Fruit fly (Drosophila melanogaster) whole organism, embryonic: ENCODE measurements around the gene Prx4.

Experiments
- Atf-2 ChIP-seq: fragments of 200-800 bp; sonication (Bioruptor generic); optimal IDR thresholded peaks from 2 replicates; lab custom pipeline; 2016; ENCODE audit warnings: missing biosample characterization, missing genetic modification characterization
- Awh ChIP-seq: fragments of 200-800 bp; sonication (Bioruptor generic); IDR thresholded peaks from 2 replicates; pipeline ENCODE4, ENCODE4 v1.3.6; 2022; ENCODE audit warnings: missing biosample characterization, missing genetic modification characterization
- CG12219 ChIP-seq: fragments of 200-800 bp; sonication (Bioruptor generic); optimal IDR thresholded peaks from 3 replicates; lab custom pipeline; 2018; ENCODE audit warnings: missing biosample characterization, mild to moderate bottlenecking, missing genetic modification characterization
- CG13287 ChIP-seq: fragments of 200-800 bp; sonication (Bioruptor generic); IDR thresholded peaks from 2 replicates; pipeline ENCODE4 v1.3.6; 2022; ENCODE audit warnings: missing biosample characterization, missing genetic modification characterization; ENCODE audit not compliant: partially characterized antibody
- CG14014 ChIP-seq: fragments of 200-800 bp; sonication (Bioruptor generic); IDR thresholded peaks from 2 replicates; pipeline ENCODE4 v1.3.6; 2022; ENCODE audit warnings: missing biosample characterization, missing genetic modification characterization
- CG1647 ChIP-seq: fragments of 200-800 bp; sonication (Bioruptor generic); optimal IDR thresholded peaks from 3 replicates; lab custom pipeline; 2016; ENCODE audit warnings: missing biosample characterization, missing genetic modification characterization
- CG16779 ChIP-seq: fragments of 200-800 bp; sonication (Bioruptor generic); IDR thresholded peaks from 2 replicates; pipeline ENCODE4 v1.3.6; 2022; ENCODE audit warnings: missing biosample characterization, missing genetic modification characterization
- CG16813 ChIP-seq: fragments of 200-800 bp; sonication (Bioruptor generic); IDR thresholded peaks from 3 replicates; pipeline ENCODE4 v1.3.6; 2022; ENCODE audit warnings: missing biosample characterization, missing genetic modification characterization; ENCODE audit not compliant: partially characterized antibody
- CG17328 ChIP-seq: fragments of 200-800 bp; sonication (Bioruptor generic); IDR thresholded peaks from 2 replicates; pipeline ENCODE4 v1.3.6; 2022; ENCODE audit warnings: missing biosample characterization, missing genetic modification characterization
- CG18599 ChIP-seq: fragments of 200-800 bp; sonication (Bioruptor generic); optimal IDR thresholded peaks from 3 replicates; lab custom pipeline; 2017; ENCODE audit warnings: missing biosample characterization, missing genetic modification characterization, mild to moderate bottlenecking, moderate library complexity, missing genetic modification reagents
- CG2116 ChIP-seq: fragments of 200-800 bp; sonication (Bioruptor generic); optimal IDR thresholded peaks from 3 replicates; lab custom pipeline; 2018; ENCODE audit warnings: missing biosample characterization, mild to moderate bottlenecking, missing genetic modification characterization
- CG2889 ChIP-seq: fragments of 200-800 bp; sonication (Bioruptor generic); IDR thresholded peaks from 3 replicates; pipeline ENCODE4 v1.3.6; 2022; ENCODE audit warnings: missing biosample characterization, missing genetic modification characterization
- CG3838 ChIP-seq: fragments of 200-800 bp; sonication (Bioruptor generic); optimal IDR thresholded peaks from 3 replicates; lab custom pipeline; 2016; ENCODE audit warnings: missing biosample characterization, missing genetic modification characterization
- CG42726 ChIP-seq: fragments of 200-800 bp; sonication (Bioruptor generic); IDR thresholded peaks from 2 replicates; pipeline ENCODE4 v1.3.6; 2022; ENCODE audit warnings: missing biosample characterization, missing genetic modification characterization; ENCODE audit not compliant: partially characterized antibody
- CG4617 ChIP-seq: fragments of 200-800 bp; sonication (Bioruptor generic); optimal IDR thresholded peaks from 3 replicates; lab custom pipeline; 2016; ENCODE audit warnings: missing biosample characterization, missing genetic modification characterization, borderline replicate concordance
- CG6254 ChIP-seq: fragments of 200-800 bp; sonication (Bioruptor generic); optimal IDR thresholded peaks from 3 replicates; lab custom pipeline; 2017; ENCODE audit warnings: mild to moderate bottlenecking, missing biosample characterization, missing genetic modification reagents, missing genetic modification characterization
- CG7786 ChIP-seq: fragments of 200-800 bp; sonication (Bioruptor generic); optimal IDR thresholded peaks from 2 replicates; lab custom pipeline; 2016; ENCODE audit warnings: missing biosample characterization, missing genetic modification characterization
- CG8359 ChIP-seq: fragments of 200-800 bp; sonication (Bioruptor generic); optimal IDR thresholded peaks from 2 replicates; lab custom pipeline; 2017; ENCODE audit warnings: missing biosample characterization, mild to moderate bottlenecking, missing genetic modification characterization, borderline replicate concordance
- CG8924 ChIP-seq: fragments of 200-800 bp; optimal IDR thresholded peaks from 3 replicates; lab custom pipeline; 2019; ENCODE audit warnings: missing biosample characterization, mild to moderate bottlenecking, missing genetic modification characterization, moderate library complexity
- CG9609 ChIP-seq: fragments of 200-800 bp; sonication (Bioruptor generic); optimal IDR thresholded peaks from 3 replicates; lab custom pipeline; 2016; ENCODE audit warnings: missing biosample characterization, missing genetic modification characterization
- CG9727 ChIP-seq: fragments of 200-800 bp; sonication (Bioruptor generic); optimal IDR thresholded peaks from 3 replicates; lab custom pipeline; 2017; ENCODE audit warnings: missing biosample characterization, mild to moderate bottlenecking, missing genetic modification characterization
- Ets97D ChIP-seq: fragments of 200-800 bp; sonication (Bioruptor generic); optimal IDR thresholded peaks from 3 replicates; lab custom pipeline; 2016; ENCODE audit warnings: missing biosample characterization, missing genetic modification characterization
- Mes4 ChIP-seq: fragments of 200-800 bp; sonication (Bioruptor generic); optimal IDR thresholded peaks from 2 replicates; lab custom pipeline; 2016; ENCODE audit warnings: missing biosample characterization, missing genetic modification characterization
- Myb ChIP-seq: fragments of 200-800 bp; sonication (Bioruptor generic); optimal IDR thresholded peaks from 2 replicates; lab custom pipeline; 2016; ENCODE audit warnings: missing biosample characterization, missing genetic modification characterization
- Ravus ChIP-seq: fragments of 200-800 bp; sonication (Bioruptor generic); IDR thresholded peaks from 2 replicates; pipeline ENCODE4 v1.3.6; 2022; ENCODE audit warnings: missing biosample characterization, missing genetic modification characterization
- Six4 ChIP-seq: fragments of 200-800 bp; sonication (Bioruptor generic); optimal IDR thresholded peaks from 2 replicates; lab custom pipeline; 2016; ENCODE audit warnings: missing biosample characterization, missing genetic modification characterization
- Sox100B ChIP-seq: fragments of 200-800 bp; sonication (Bioruptor generic); optimal IDR thresholded peaks from 3 replicates; lab custom pipeline; 2018; ENCODE audit warnings: missing biosample characterization, mild to moderate bottlenecking, missing genetic modification characterization
- Ssrp ChIP-seq: fragments of 200-800 bp; sonication (Bioruptor generic); optimal IDR thresholded peaks from 2 replicates; lab custom pipeline; 2018; ENCODE audit warnings: missing biosample characterization, mild to moderate bottlenecking, missing genetic modification characterization, moderate library complexity
- abd-A ChIP-seq: fragments of 200-800 bp; sonication (Bioruptor generic); optimal IDR thresholded peaks from 3 replicates; lab custom pipeline; 2019; ENCODE audit warnings: missing biosample characterization, mild to moderate bottlenecking, missing genetic modification characterization, moderate library complexity
- ase ChIP-seq: fragments of 200-800 bp; sonication (Bioruptor generic); IDR thresholded peaks from 3 replicates; pipeline ENCODE4 v1.3.6; 2022; ENCODE audit warnings: missing biosample characterization, missing genetic modification characterization
- az2 ChIP-seq: fragments of 200-800 bp; sonication (Bioruptor generic); optimal IDR thresholded peaks from 3 replicates; lab custom pipeline; 2016; ENCODE audit warnings: missing biosample characterization, missing genetic modification characterization
- br ChIP-seq: fragments of >200 bp; optimal IDR thresholded peaks from 2 replicates; lab custom pipeline; 2017
- ci ChIP-seq: fragments of 200-800 bp; sonication (Bioruptor generic); IDR thresholded peaks from 3 replicates; pipeline ENCODE4 v1.3.6; 2022; ENCODE audit warnings: missing biosample characterization, missing genetic modification characterization
- crc ChIP-seq: fragments of 200-800 bp; sonication (Bioruptor generic); optimal IDR thresholded peaks from 2 replicates; lab custom pipeline; 2016; ENCODE audit warnings: missing biosample characterization, missing genetic modification characterization
- crol ChIP-seq: fragments of 200-800 bp; sonication (Bioruptor generic); IDR thresholded peaks from 2 replicates; pipeline ENCODE4 v1.3.6; 2022; ENCODE audit warnings: missing biosample characterization, missing genetic modification characterization
- danr ChIP-seq: fragments of 200-800 bp; sonication (Bioruptor generic); IDR thresholded peaks from 2 replicates; pipeline ENCODE4 v1.3.6; 2022; ENCODE audit warnings: missing biosample characterization, missing genetic modification characterization
- dimm ChIP-seq: fragments of 200-800 bp; sonication (Bioruptor generic); IDR thresholded peaks from 2 replicates; pipeline ENCODE4 v1.3.6; 2022; ENCODE audit warnings: missing biosample characterization, missing genetic modification characterization
- fd102C ChIP-seq: fragments of 200-800 bp; sonication (Bioruptor generic); optimal IDR thresholded peaks from 2 replicates; lab custom pipeline; 2018; ENCODE audit warnings: missing biosample characterization, mild to moderate bottlenecking, missing genetic modification characterization, moderate library complexity
- fu2 ChIP-seq: fragments of 200-800 bp; sonication (Bioruptor generic); optimal IDR thresholded peaks from 2 replicates; lab custom pipeline; 2016; ENCODE audit warnings: missing biosample characterization, missing genetic modification characterization
- ind ChIP-seq: fragments of 200-800 bp; sonication (Bioruptor generic); optimal IDR thresholded peaks from 3 replicates; lab custom pipeline; 2016; ENCODE audit warnings: missing biosample characterization, missing genetic modification characterization
- mam ChIP-seq: fragments of 200-800 bp; sonication (Bioruptor generic); optimal IDR thresholded peaks from 3 replicates; lab custom pipeline; 2016; ENCODE audit warnings: missing biosample characterization, missing genetic modification characterization
- nau ChIP-seq: fragments of 200-800 bp; sonication (Bioruptor generic); optimal IDR thresholded peaks from 3 replicates; lab custom pipeline; 2017; ENCODE audit warnings: missing biosample characterization, mild to moderate bottlenecking, missing genetic modification characterization, missing genetic modification reagents
- psq ChIP-seq: fragments of 200-800 bp; sonication (Bioruptor generic); optimal IDR thresholded peaks from 2 replicates; lab custom pipeline; 2017; ENCODE audit warnings: missing biosample characterization, missing genetic modification characterization
- seq ChIP-seq: fragments of 200-800 bp; sonication (Bioruptor generic); IDR thresholded peaks from 2 replicates; pipeline ENCODE4 v1.3.6; 2022; ENCODE audit warnings: missing biosample characterization, missing genetic modification characterization
- sima ChIP-seq: fragments of 200-800 bp; sonication (Bioruptor generic); optimal IDR thresholded peaks from 2 replicates; lab custom pipeline; 2016; ENCODE audit warnings: missing biosample characterization, missing genetic modification characterization
- sr ChIP-seq: fragments of 200-800 bp; sonication (Bioruptor generic); IDR thresholded peaks from 3 replicates; pipeline ENCODE4 v1.3.6; 2022; ENCODE audit warnings: missing biosample characterization, missing genetic modification characterization
- ssp ChIP-seq: fragments of 200-800 bp; sonication (Bioruptor generic); IDR thresholded peaks from 2 replicates; pipeline ENCODE4 v1.3.6; 2022; ENCODE audit warnings: missing biosample characterization, missing genetic modification characterization
- tgo ChIP-seq: fragments of 200-800 bp; sonication (Bioruptor generic); IDR thresholded peaks from 3 replicates; pipeline ENCODE4 v1.3.6; 2022; ENCODE audit warnings: missing biosample characterization, missing genetic modification characterization
- tin ChIP-seq: fragments of 200-800 bp; sonication (Bioruptor generic); optimal IDR thresholded peaks from 3 replicates; lab custom pipeline; 2016; ENCODE audit warnings: missing biosample characterization, missing genetic modification characterization
- unpg ChIP-seq: fragments of 200-800 bp; sonication (Bioruptor generic); optimal IDR thresholded peaks from 3 replicates; lab custom pipeline; 2018; ENCODE audit warnings: missing biosample characterization, mild to moderate bottlenecking, missing genetic modification characterization, moderate library complexity

Gene Prx4

DNA sequence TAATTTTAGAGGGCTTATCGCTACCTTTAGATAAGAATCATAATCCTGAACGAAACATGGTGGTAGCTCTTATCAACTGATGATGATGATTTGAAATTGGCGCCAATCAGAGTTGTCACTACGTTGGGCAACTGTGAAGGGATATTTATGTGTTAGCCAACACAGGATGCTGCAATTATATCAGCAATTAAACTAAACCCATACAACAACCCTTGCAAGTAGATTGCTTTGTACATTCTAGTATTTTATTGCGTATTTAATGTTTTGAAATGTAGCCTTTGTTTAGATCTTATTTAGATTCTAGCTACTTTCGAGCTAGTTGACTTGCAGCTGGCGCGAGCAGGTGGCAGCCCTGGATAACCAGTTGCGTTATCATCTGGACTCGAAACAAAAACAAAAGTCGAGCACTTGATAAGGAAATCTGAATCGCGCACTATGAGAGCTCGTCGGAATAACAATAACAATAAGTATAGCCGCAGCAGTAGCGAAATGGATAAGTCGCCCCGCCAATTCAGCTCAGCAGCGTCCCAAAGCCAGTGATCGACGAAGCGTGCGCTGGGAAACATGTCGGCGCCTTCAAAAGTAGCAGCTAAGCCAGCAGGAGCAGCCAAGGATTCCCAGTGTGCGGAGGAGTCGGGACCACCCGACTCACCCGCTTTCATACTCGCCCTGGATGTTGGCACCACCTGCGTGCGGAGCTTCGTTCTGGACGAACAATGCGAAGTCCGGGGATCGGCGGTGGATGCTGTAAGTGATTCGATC lies 10.1 kb downstream of the Prx4 start, which contains the start of gene CG1271 (continued):
- TF ChIP-seq crc (GFP tag; lab: Kevin White, UChicago), result peak; percentile 44
- no peak for TF ChIP-seq CG42726 (GFP tag; lab: Robert Waterston, UW)
- no peak for TF ChIP-seq CG3838 (GFP tag; lab: Kevin White, UChicago)
- TF ChIP-seq CG2889, result no peak
- TF ChIP-seq tgo (GFP tag; lab: Robert Waterston, UW), result peak; percentile 59; the same call in 2 of the 3 replicates
- TF ChIP-seq unpg (GFP tag; lab: Kevin White, UChicago), result peak; percentile 43
- TF ChIP-seq CG2116 (GFP tag; lab: Kevin White, UChicago), result peak; percentile 92
- no peak for TF ChIP-seq Sox100B
- TF ChIP-seq CG16813 (GFP tag; lab: Robert Waterston, UW), result peak; percentile 44; the same call in 2 of the 3 replicates
- TF ChIP-seq crol (GFP tag; lab: Robert Waterston, UW), result no peak
- TF ChIP-seq Ssrp, result peak; percentile 30
- no peak for TF ChIP-seq dimm (GFP tag; lab: Robert Waterston, UW)
- TF ChIP-seq CG16779 (GFP tag; lab: Robert Waterston, UW), result no peak
- no peak for TF ChIP-seq CG12219
- peak; percentile 56; the same call in 2 of the 3 replicates for TF ChIP-seq ase
- TF ChIP-seq nau (GFP tag; lab: Kevin White, UChicago), result peak; percentile 71
- TF ChIP-seq danr, result peak; percentile 41; the same call in 1 of the 2 replicates
- peak; percentile 88 for TF ChIP-seq CG18599 (GFP tag; lab: Kevin White, UChicago)
- peak; percentile 65 for TF ChIP-seq CG1647 (GFP tag; lab: Kevin White, UChicago)
- TF ChIP-seq sima (GFP tag; lab: Kevin White, UChicago), result no peak
- peak; percentile 73 for TF ChIP-seq mam (GFP tag; lab: Kevin White, UChicago)
- peak; percentile 77 for TF ChIP-seq ind
- TF ChIP-seq CG8924, result peak; percentile 61
- no peak for TF ChIP-seq ci (GFP tag; lab: Robert Waterston, UW)
- no peak for TF ChIP-seq br (lab: Kevin White, UChicago)
- peak; percentile 66 for TF ChIP-seq ssp (GFP tag; lab: Robert Waterston, UW)
- peak; percentile 68 for TF ChIP-seq tin (GFP tag; lab: Kevin White, UChicago)
- TF ChIP-seq seq, result no peak
- peak; percentile 52 for TF ChIP-seq Atf-2 (GFP tag; lab: Kevin White, UChicago)
- TF ChIP-seq Ets97D (GFP tag; lab: Kevin White, UChicago), result peak; percentile 71
- peak; percentile 49 for TF ChIP-seq Six4 (GFP tag; lab: Kevin White, UChicago)
- TF ChIP-seq Mes4, result no peak
- TF ChIP-seq fd102C (GFP tag; lab: Kevin White, UChicago), result no peak
- TF ChIP-seq CG17328, result no peak
- TF ChIP-seq fu2, result peak; percentile 59
- no peak for TF ChIP-seq Awh (GFP tag; lab: Robert Waterston, UW)
- no peak for TF ChIP-seq abd-A (tag; lab: Kevin White, UChicago)
- TF ChIP-seq CG14014 (GFP tag; lab: Robert Waterston, UW), result peak; percentile 66
- TF ChIP-seq psq (GFP tag; lab: Kevin White, UChicago), result no peak
- TF ChIP-seq CG4617 (GFP tag; lab: Kevin White, UChicago), result peak; percentile 58
- TF ChIP-seq Ravus (GFP tag; lab: Robert Waterston, UW), result 0 out of 2 replicates have a peak, but pooled peaks have one; percentile 3
- TF ChIP-seq CG9727, result peak; percentile 34
- peak; percentile 51; the same call in 1 of the 2 replicates for TF ChIP-seq CG13287 (GFP tag; lab: Robert Waterston, UW)
- TF ChIP-seq CG7786, result peak; percentile 66
- no peak for TF ChIP-seq CG8359
- peak; percentile 40 for TF ChIP-seq CG9609 (GFP tag; lab: Kevin White, UChicago)
- peak; percentile 41 for TF ChIP-seq az2 (GFP tag; lab: Kevin White, UChicago)
- peak; percentile 9 for TF ChIP-seq CG6254 (GFP tag; lab: Kevin White, UChicago)
- TF ChIP-seq Myb (GFP tag; lab: Kevin White, UChicago), result peak; percentile 58
- no peak for TF ChIP-seq sr (GFP tag; lab: Robert Waterston, UW)
